Fruit fly (Drosophila melanogaster) whole organism, wandering third instar larva: ENCODE measurements around the gene fry.
A peak's percentile ranks its signal among the peaks of the same experiment; 100 is the strongest.

Experiments used
- CG32264 ChIP-seq: fragments of 200-800 bp; sonication (Bioruptor generic); optimal IDR thresholded peaks from 2 replicates; lab custom pipeline; 2016; ENCODE audit warnings: missing biosample characterization, missing genetic modification characterization
- CG9705 ChIP-seq: fragments of 200-800 bp; sonication (Bioruptor generic); optimal IDR thresholded peaks from 2 replicates; lab custom pipeline; 2018; ENCODE audit warnings: missing biosample characterization, mild to moderate bottlenecking, missing genetic modification characterization
- CrebA ChIP-seq: fragments of 200-800 bp; sonication (Bioruptor generic); optimal IDR thresholded peaks from 2 replicates; lab custom pipeline; 2016; ENCODE audit warnings: missing biosample characterization, mild to moderate bottlenecking, missing genetic modification characterization, borderline replicate concordance
- Dfd ChIP-seq: fragments of >200 bp; optimal IDR thresholded peaks from 2 replicates; lab custom pipeline; 2017; ENCODE audit warnings: missing biosample characterization, missing genetic modification characterization
- Dif ChIP-seq: fragments of 200-275, 200-300 bp; sonication (Bioruptor generic); optimal IDR thresholded peaks from 2 replicates; lab custom pipeline; 2018; ENCODE audit warnings: missing biosample characterization, missing genetic modification characterization; ENCODE audit not compliant: partially characterized antibody
- HLH106 ChIP-seq: fragments of 200-800 bp; optimal IDR thresholded peaks from 3 replicates; lab custom pipeline; 2019; ENCODE audit warnings: missing biosample characterization, mild to moderate bottlenecking, missing genetic modification characterization, moderate library complexity
- Hnf4 ChIP-seq: fragments of 200-800 bp; sonication (Bioruptor generic); optimal IDR thresholded peaks from 2 replicates; lab custom pipeline; 2016; ENCODE audit warnings: missing biosample characterization, mild to moderate bottlenecking, missing genetic modification characterization
- Hr78 ChIP-seq: fragments of >200 bp; optimal IDR thresholded peaks from 2 replicates; lab custom pipeline; 2017; ENCODE audit warnings: missing biosample characterization, missing genetic modification characterization
- Jra ChIP-seq: sonication (Bioruptor generic); optimal IDR thresholded peaks from 2 replicates; lab custom pipeline; 2016; ENCODE audit warnings: missing biosample characterization, missing genetic modification characterization
- Mio ChIP-seq: sonication (Bioruptor generic); optimal IDR thresholded peaks from 2 replicates; lab custom pipeline; 2016; ENCODE audit warnings: missing biosample characterization, missing genetic modification characterization
- Myc ChIP-seq: fragments of >200 bp; optimal IDR thresholded peaks from 2 replicates; lab custom pipeline; 2017
- Rel ChIP-seq, 2 experiments: fragments of 200-800 bp; sonication (Bioruptor generic) in 1 of 2; optimal IDR thresholded peaks; 2 replicates in 1 of 2; 3 replicates in 1 of 2; lab custom pipeline; 2016 to 2019; ENCODE audit warnings: mild to moderate bottlenecking in 2 of 2, missing biosample characterization in 2 of 2, missing genetic modification characterization in 2 of 2, moderate library complexity in 1 of 2
- Vsx2 ChIP-seq: fragments of 200-300, 225-300 bp; sonication (Bioruptor generic); optimal IDR thresholded peaks from 2 replicates; lab custom pipeline; 2018; ENCODE audit warnings: missing biosample characterization, missing genetic modification characterization; ENCODE audit not compliant: partially characterized antibody
- dl ChIP-seq, 2 experiments: fragments of 175-275, 200-275 bp in 1 of 2; fragments of 200-275 bp in 1 of 2; sonication (Bioruptor generic); optimal IDR thresholded peaks; lab custom pipeline; 2018; ENCODE audit warnings: mild to moderate bottlenecking in 2 of 2, missing biosample characterization in 2 of 2, missing genetic modification characterization in 2 of 2, moderate library complexity in 2 of 2; ENCODE audit not compliant: partially characterized antibody in 2 of 2, insufficient read depth in 1 of 2
- dmrt93B ChIP-seq: fragments of 200-800 bp; sonication (Bioruptor generic); optimal IDR thresholded peaks from 2 replicates; lab custom pipeline; 2018; ENCODE audit warnings: missing biosample characterization, mild to moderate bottlenecking, missing genetic modification characterization
- dsf ChIP-seq: sonication (Bioruptor generic); optimal IDR thresholded peaks from 2 replicates; lab custom pipeline; 2016; ENCODE audit warnings: missing biosample characterization, missing genetic modification characterization, borderline replicate concordance
- ey ChIP-seq: fragments of 200-800 bp; sonication (Bioruptor generic); optimal IDR thresholded peaks from 2 replicates; lab custom pipeline; 2016; ENCODE audit warnings: missing biosample characterization, missing genetic modification characterization
- foxo ChIP-seq, 2 experiments: fragments of 200-800 bp; sonication (Bioruptor generic); optimal IDR thresholded peaks; 2 replicates in 1 of 2; 3 replicates in 1 of 2; lab custom pipeline; 2016 to 2017; ENCODE audit warnings: missing biosample characterization in 2 of 2, missing genetic modification characterization in 2 of 2
- fru ChIP-seq: fragments of 200-800 bp; sonication (Bioruptor generic); optimal IDR thresholded peaks from 3 replicates; lab custom pipeline; 2016; ENCODE audit warnings: missing biosample characterization, mild to moderate bottlenecking, missing genetic modification characterization
- h ChIP-seq: fragments of 200-800 bp; sonication (Bioruptor generic); optimal IDR thresholded peaks from 3 replicates; lab custom pipeline; 2016; ENCODE audit warnings: missing biosample characterization, mild to moderate bottlenecking, missing genetic modification characterization
- jim ChIP-seq: fragments of 175-275, 200-325 bp; sonication (Bioruptor generic); optimal IDR thresholded peaks from 2 replicates; lab custom pipeline; 2016; ENCODE audit warnings: missing biosample characterization, mild to moderate bottlenecking, missing genetic modification characterization
- psq ChIP-seq: fragments of 200-800 bp; sonication (Bioruptor generic); optimal IDR thresholded peaks from 3 replicates; lab custom pipeline; 2017; ENCODE audit warnings: missing biosample characterization, mild to moderate bottlenecking, missing genetic modification characterization, moderate library complexity
- rgr ChIP-seq: fragments of 200-800 bp; sonication (Bioruptor generic); optimal IDR thresholded peaks from 3 replicates; lab custom pipeline; 2016; ENCODE audit warnings: missing biosample characterization, mild to moderate bottlenecking, missing genetic modification characterization
- sage ChIP-seq: fragments of 200-800 bp; sonication (Bioruptor generic); optimal IDR thresholded peaks from 2 replicates; lab custom pipeline; 2016; ENCODE audit warnings: missing biosample characterization, mild to moderate bottlenecking, missing genetic modification characterization
- sv ChIP-seq: fragments of 200-800 bp; sonication (Bioruptor generic); optimal IDR thresholded peaks from 3 replicates; lab custom pipeline; 2016; ENCODE audit warnings: missing biosample characterization, missing genetic modification characterization
- tai ChIP-seq: sonication (Bioruptor generic); optimal IDR thresholded peaks from 2 replicates; lab custom pipeline; 2016; ENCODE audit warnings: missing biosample characterization, missing genetic modification characterization
- usp ChIP-seq: fragments of >200 bp; optimal IDR thresholded peaks from 2 replicates; lab custom pipeline; 2017; ENCODE audit warnings: missing biosample characterization, missing genetic modification characterization
- woc ChIP-seq: sonication (Bioruptor generic); optimal IDR thresholded peaks from 2 replicates; lab custom pipeline; 2016; ENCODE audit warnings: missing biosample characterization, mild to moderate bottlenecking, missing genetic modification characterization

fry gene

dm6 chr3L:9629910-9630309 is 49.0 kb downstream of the fry start:
- TF ChIP-seq ey (GFP tag; lab: Kevin White, UChicago) (no peak), dsf (GFP tag; lab: Kevin White, UChicago) (no peak), usp (GFP tag; lab: Kevin White, UChicago) (no peak), Vsx2 (GFP tag; lab: Kevin White, UChicago) (no peak), Hr78 (GFP tag; lab: Kevin White, UChicago) (no peak), dmrt93B (GFP tag; lab: Kevin White, UChicago) (no peak), sv (GFP tag; lab: Kevin White, UChicago) (no peak), Mio (GFP tag; lab: Kevin White, UChicago) (no peak), HLH106 (no peak), CrebA (GFP tag; lab: Kevin White, UChicago) (no peak), sage (GFP tag; lab: Kevin White, UChicago) (no peak), Jra (GFP tag; lab: Kevin White, UChicago) (no peak), fru (GFP tag; lab: Kevin White, UChicago) (no peak)

dm6 chr3L:9629093-9629492 is 49.8 kb downstream of the fry start, which contains the start of gene Or67b:
Gene Or67b, minus strand, starts transcription at chr3L:9629193.
- TF ChIP-seq Dif (no peak), CG32264 (no peak), jim (no peak), Hnf4 (GFP tag; lab: Kevin White, UChicago) (no peak)

- TF ChIP-seq h, result no peak
- no peak for TF ChIP-seq foxo (GFP tag; optimal IDR thresholded peaks at IDR 0.05; lab: Kevin White, UChicago)
- no peak for TF ChIP-seq Dfd
- no peak for TF ChIP-seq sage (GFP tag; lab: Kevin White, UChicago)
- TF ChIP-seq woc, result no peak
- no peak for TF ChIP-seq Jra (GFP tag; lab: Kevin White, UChicago)
- no peak for TF ChIP-seq Mio (GFP tag; lab: Kevin White, UChicago)
- no peak for TF ChIP-seq Rel (GFP tag; optimal IDR thresholded peaks at IDR 0.05; lab: Kevin White, UChicago)
- TF ChIP-seq Rel (tag; optimal IDR thresholded peaks at IDR 0.05; lab: Kevin White, UChicago), result no peak
- TF ChIP-seq sv (GFP tag; lab: Kevin White, UChicago), result no peak
- no peak for TF ChIP-seq dl (GFP tag; optimal IDR thresholded peaks at IDR 0.05; lab: Kevin White, UChicago; ENCODE audit: insufficient read depth in 1 of 2, partially characterized antibody in 2 of 2)
- no peak for TF ChIP-seq CG9705
- no peak for TF ChIP-seq usp (GFP tag; lab: Kevin White, UChicago)
Measured at dm6 chr3L:9628376-9628775, 50.5 kb downstream of the fry start, which contains the start of gene Cyp40. Gene Cyp40, plus strand, starts transcription at chr3L:9628676.

dm6 chr3L:9624014-9624413 is 54.9 kb downstream of the fry start, which contains the start of gene CG3335:
Gene CG3335, plus strand, starts transcription at chr3L:9624237.
- TF ChIP-seq Myc (lab: Kevin White, UChicago) (peak; percentile 12), Dif (no peak)

dm6 chr3L:9615443-9616141 is 63.3 kb downstream of the fry start:
- TF ChIP-seq rgr (GFP tag; lab: Kevin White, UChicago) (no peak), Hnf4 (GFP tag; lab: Kevin White, UChicago) (no peak), tai (GFP tag; lab: Kevin White, UChicago) (no peak), psq (GFP tag; lab: Kevin White, UChicago) (peak; percentile 82)
